Fruit fly (Drosophila melanogaster) whole organism, embryonic: ENCODE results near the gene cup.

Experiments
- Aef1 ChIP-seq: fragments of 200-800 bp; sonication (Bioruptor generic); IDR thresholded peaks from 3 replicates; pipeline ENCODE4 v1.3.6; 2022; ENCODE audit warnings: missing biosample characterization, missing genetic modification characterization
- CG10267 ChIP-seq: fragments of 200-800 bp; sonication (Bioruptor generic); optimal IDR thresholded peaks from 2 replicates; lab custom pipeline; 2018; ENCODE audit warnings: missing biosample characterization, mild to moderate bottlenecking, missing genetic modification characterization, moderate library complexity
- CG12659 ChIP-seq: fragments of 200-800 bp; sonication (Bioruptor generic); optimal IDR thresholded peaks from 3 replicates; lab custom pipeline; 2017; ENCODE audit warnings: mild to moderate bottlenecking, missing biosample characterization, missing genetic modification reagents, missing genetic modification characterization
- CG17385 ChIP-seq: fragments of 200-800 bp; sonication (Bioruptor generic); optimal IDR thresholded peaks from 3 replicates; lab custom pipeline; 2018; ENCODE audit warnings: missing biosample characterization, mild to moderate bottlenecking, missing genetic modification characterization
- CG17568 ChIP-seq: fragments of 200-800 bp; sonication (Bioruptor generic); optimal IDR thresholded peaks from 2 replicates; lab custom pipeline; 2018; ENCODE audit warnings: missing biosample characterization, mild to moderate bottlenecking, missing genetic modification characterization, moderate library complexity
- CG1832 ChIP-seq: fragments of 200-800 bp; sonication (Bioruptor generic); optimal IDR thresholded peaks from 2 replicates; lab custom pipeline; 2017; ENCODE audit warnings: missing biosample characterization, mild to moderate bottlenecking, missing genetic modification characterization, inconsistent platforms
- CG2875 ChIP-seq: fragments of 200-800 bp; sonication (Bioruptor generic); optimal IDR thresholded peaks from 2 replicates; lab custom pipeline; 2017; ENCODE audit warnings: missing biosample characterization, mild to moderate bottlenecking, missing genetic modification characterization, missing genetic modification reagents
- CG32532 ChIP-seq: fragments of 200-800 bp; sonication (Bioruptor generic); IDR thresholded peaks from 2 replicates; pipeline ENCODE4 v1.3.6; 2022; ENCODE audit warnings: missing biosample characterization, missing genetic modification characterization
- CG3995 ChIP-seq: fragments of 200-800 bp; sonication (Bioruptor generic); optimal IDR thresholded peaks from 3 replicates; lab custom pipeline; 2016; ENCODE audit warnings: missing biosample characterization, missing genetic modification characterization
- CG42726 ChIP-seq: fragments of 200-800 bp; sonication (Bioruptor generic); IDR thresholded peaks from 2 replicates; pipeline ENCODE4 v1.3.6; 2022; ENCODE audit warnings: missing biosample characterization, missing genetic modification characterization; ENCODE audit not compliant: partially characterized antibody
- CG4820 ChIP-seq: fragments of 200-800 bp; sonication (Bioruptor generic); optimal IDR thresholded peaks from 3 replicates; lab custom pipeline; 2016; ENCODE audit warnings: missing biosample characterization, missing genetic modification characterization
- CG6854 ChIP-seq: fragments of 200-800 bp; sonication (Bioruptor generic); optimal IDR thresholded peaks from 3 replicates; lab custom pipeline; 2017; ENCODE audit warnings: missing biosample characterization, mild to moderate bottlenecking, missing genetic modification characterization
- CG7271 ChIP-seq: fragments of 200-800 bp; sonication (Bioruptor generic); optimal IDR thresholded peaks from 2 replicates; lab custom pipeline; 2018; ENCODE audit warnings: missing biosample characterization, mild to moderate bottlenecking, missing genetic modification characterization, moderate library complexity
- CG7839 ChIP-seq: fragments of 200-800 bp; sonication (Bioruptor generic); optimal IDR thresholded peaks from 3 replicates; lab custom pipeline; 2018; ENCODE audit warnings: missing biosample characterization, mild to moderate bottlenecking, missing genetic modification characterization, moderate library complexity
- CG7963 ChIP-seq: fragments of 200-800 bp; sonication (Bioruptor generic); IDR thresholded peaks from 3 replicates; pipeline ENCODE4 v1.3.6; 2022; ENCODE audit warnings: missing biosample characterization, missing genetic modification characterization; ENCODE audit not compliant: partially characterized antibody
- CG8359 ChIP-seq: fragments of 200-800 bp; sonication (Bioruptor generic); optimal IDR thresholded peaks from 2 replicates; lab custom pipeline; 2017; ENCODE audit warnings: missing biosample characterization, mild to moderate bottlenecking, missing genetic modification characterization, borderline replicate concordance
- CG8944 ChIP-seq: fragments of 200-800 bp; sonication (Bioruptor generic); optimal IDR thresholded peaks from 3 replicates; lab custom pipeline; 2016; ENCODE audit warnings: missing biosample characterization, missing genetic modification characterization
- CG9932 ChIP-seq: fragments of 200-800 bp; sonication (Bioruptor generic); IDR thresholded peaks from 2 replicates; pipeline ENCODE4 v1.3.6; 2022; ENCODE audit warnings: missing biosample characterization, missing genetic modification characterization
- Chrac-16 ChIP-seq: fragments of 200-800 bp; sonication (Bioruptor generic); optimal IDR thresholded peaks from 3 replicates; lab custom pipeline; 2016; ENCODE audit warnings: missing biosample characterization, missing genetic modification characterization
- D19B ChIP-seq: fragments of 200-800 bp; sonication (Bioruptor generic); optimal IDR thresholded peaks from 2 replicates; lab custom pipeline; 2017; ENCODE audit warnings: missing biosample characterization, mild to moderate bottlenecking, missing genetic modification characterization
- Hsf ChIP-seq: fragments of 200-800 bp; sonication (Bioruptor generic); optimal IDR thresholded peaks from 3 replicates; lab custom pipeline; 2016; ENCODE audit warnings: missing biosample characterization, missing genetic modification characterization
- MESR4 ChIP-seq: fragments of 200-800 bp; sonication (Bioruptor generic); optimal IDR thresholded peaks from 2 replicates; lab custom pipeline; 2018; ENCODE audit warnings: missing biosample characterization, mild to moderate bottlenecking, missing genetic modification characterization, moderate library complexity
- Oli ChIP-seq: fragments of 200-800 bp; sonication (Bioruptor generic); optimal IDR thresholded peaks from 2 replicates; lab custom pipeline; 2018; ENCODE audit warnings: missing biosample characterization, mild to moderate bottlenecking, missing genetic modification characterization, moderate library complexity
- Sox100B ChIP-seq: fragments of 200-800 bp; sonication (Bioruptor generic); optimal IDR thresholded peaks from 3 replicates; lab custom pipeline; 2018; ENCODE audit warnings: missing biosample characterization, mild to moderate bottlenecking, missing genetic modification characterization
- Sry-δ ChIP-seq: fragments of 200-800 bp; sonication (Bioruptor generic); optimal IDR thresholded peaks from 2 replicates; lab custom pipeline; 2016; ENCODE audit warnings: missing biosample characterization, missing genetic modification characterization
- Tbp ChIP-seq: fragments of >200 bp; optimal IDR thresholded peaks from 2 replicates; lab custom pipeline; 2018; ENCODE audit warnings: missing biosample characterization, missing genetic modification characterization
- Usf ChIP-seq: fragments of 200-800 bp; sonication (Bioruptor generic); optimal IDR thresholded peaks from 2 replicates; lab custom pipeline; 2017; ENCODE audit warnings: missing genotype, missing biosample characterization, missing genetic modification characterization
- chm ChIP-seq: fragments of 200-800 bp; sonication (Bioruptor generic); IDR thresholded peaks from 2 replicates; pipeline ENCODE4 v1.3.6; 2022; ENCODE audit warnings: missing biosample characterization, missing genetic modification characterization
- dan ChIP-seq: fragments of 200-800 bp; sonication (Bioruptor generic); IDR thresholded peaks from 2 replicates; pipeline ENCODE4 v1.3.6; 2022; ENCODE audit warnings: missing biosample characterization, missing genetic modification characterization
- fd64A ChIP-seq: fragments of 200-800 bp; sonication (Bioruptor generic); optimal IDR thresholded peaks from 3 replicates; lab custom pipeline; 2018; ENCODE audit warnings: missing biosample characterization, mild to moderate bottlenecking, missing genetic modification characterization
- fd96Cb ChIP-seq: fragments of 200-800 bp; sonication (Bioruptor generic); optimal IDR thresholded peaks from 2 replicates; lab custom pipeline; 2018; ENCODE audit warnings: missing biosample characterization, mild to moderate bottlenecking, missing genetic modification characterization, moderate library complexity
- gsb ChIP-seq: fragments of 200-800 bp; sonication (Bioruptor generic); IDR thresholded peaks from 2 replicates; pipeline ENCODE4 v1.3.6; 2022; ENCODE audit warnings: missing biosample characterization, missing genetic modification characterization
- hkb ChIP-seq, 2 experiments: fragments of 200-800 bp in 1 of 2; fragments of >200 bp in 1 of 2; sonication (Bioruptor generic) in 1 of 2; IDR thresholded peaks in 1 of 2; optimal IDR thresholded peaks in 1 of 2; 2 replicates each; pipeline versions ENCODE4 v1.3.6 to Lab custom; 2017 to 2022; ENCODE audit warnings: missing biosample characterization in 1 of 2, missing genetic modification characterization in 1 of 2
- klu ChIP-seq: fragments of 200-800 bp; sonication (Bioruptor generic); IDR thresholded peaks from 2 replicates; pipeline ENCODE4 v1.3.6; 2022; ENCODE audit warnings: missing biosample characterization, missing genetic modification characterization
- kni ChIP-seq: fragments of 200-800 bp; sonication (Bioruptor generic); optimal IDR thresholded peaks from 3 replicates; lab custom pipeline; 2017; ENCODE audit warnings: mild to moderate bottlenecking, missing biosample characterization, missing genetic modification reagents, missing genetic modification characterization
- knrl ChIP-seq: fragments of 200-800 bp; sonication (Bioruptor generic); IDR thresholded peaks from 3 replicates; pipeline ENCODE4 v1.3.6; 2022; ENCODE audit warnings: missing biosample characterization, missing genetic modification characterization; ENCODE audit not compliant: partially characterized antibody
- lola ChIP-seq, 3 experiments: fragments of >200 bp in 2 of 3; fragments of 200-800 bp in 1 of 3; sonication (Bioruptor generic) in 1 of 3; optimal IDR thresholded peaks; 2 replicates each; lab custom pipeline; 2017 to 2019; ENCODE audit warnings: missing biosample characterization in 3 of 3, missing genetic modification characterization in 3 of 3, mild to moderate bottlenecking in 1 of 3, moderate library complexity in 1 of 3
- mam ChIP-seq: fragments of 200-800 bp; sonication (Bioruptor generic); optimal IDR thresholded peaks from 3 replicates; lab custom pipeline; 2016; ENCODE audit warnings: missing biosample characterization, missing genetic modification characterization
- nom ChIP-seq: fragments of 200-800 bp; sonication (Bioruptor generic); optimal IDR thresholded peaks from 2 replicates; lab custom pipeline; 2017; ENCODE audit warnings: missing biosample characterization, missing genetic modification characterization, mild to moderate bottlenecking, moderate library complexity, missing genetic modification reagents
- odd ChIP-seq: fragments of 200-800 bp; sonication (Bioruptor generic); optimal IDR thresholded peaks from 2 replicates; lab custom pipeline; 2017; ENCODE audit warnings: missing biosample characterization, mild to moderate bottlenecking, missing genetic modification characterization
- pita ChIP-seq: fragments of 200-800 bp; sonication (Bioruptor generic); optimal IDR thresholded peaks from 2 replicates; lab custom pipeline; 2017; ENCODE audit warnings: missing biosample characterization, mild to moderate bottlenecking, missing genetic modification characterization
- pzg ChIP-seq: fragments of 200-800 bp; sonication (Bioruptor generic); optimal IDR thresholded peaks from 3 replicates; lab custom pipeline; 2018; ENCODE audit warnings: missing biosample characterization, mild to moderate bottlenecking, missing genetic modification characterization, moderate library complexity
- sisA ChIP-seq: fragments of 200-800 bp; sonication (Bioruptor generic); IDR thresholded peaks from 2 replicates; pipeline ENCODE4 v1.3.6; 2022; ENCODE audit warnings: missing biosample characterization, missing genetic modification characterization
- slbo ChIP-seq: fragments of 200-800 bp; sonication (Bioruptor generic); IDR thresholded peaks from 2 replicates; pipeline ENCODE4 v1.3.6; 2022; ENCODE audit warnings: missing biosample characterization, missing genetic modification characterization
- sob ChIP-seq: fragments of 200-800 bp; sonication (Bioruptor generic); IDR thresholded peaks from 2 replicates; pipeline ENCODE4 v1.3.6; 2022; ENCODE audit warnings: missing biosample characterization, missing genetic modification characterization
- tna ChIP-seq: fragments of 200-800 bp; sonication (Bioruptor generic); IDR thresholded peaks from 2 replicates; pipeline ENCODE4 v1.3.6; 2022; ENCODE audit warnings: missing biosample characterization, missing genetic modification characterization; ENCODE audit not compliant: partially characterized antibody
- yki ChIP-seq: fragments of >200 bp; optimal IDR thresholded peaks from 3 replicates; lab custom pipeline; 2018
- zen2 ChIP-seq: fragments of 200-800 bp; sonication (Bioruptor generic); IDR thresholded peaks from 3 replicates; pipeline ENCODE4 v1.3.6; 2022; ENCODE audit warnings: missing biosample characterization, missing genetic modification characterization; ENCODE audit not compliant: partially characterized antibody

Gene cup

dm6 chr2L:6647103-6647711 is 16.3 kb upstream of the cup start (continued):
- peak; percentile 92 for TF ChIP-seq CG9932 (GFP tag; lab: Robert Waterston, UW)
- peak; percentile 94 for TF ChIP-seq gsb (GFP tag; lab: Robert Waterston, UW)
- TF ChIP-seq yki (lab: Kevin White, UChicago), result no peak
- peak; percentile 99 for TF ChIP-seq CG7839 (tag; lab: Kevin White, UChicago)
- TF ChIP-seq CG7963, result peak; percentile 24; the same call in 1 of the 3 replicates
- TF ChIP-seq Hsf (GFP tag; lab: Kevin White, UChicago), result peak; percentile 99
- peak; percentile 90 for TF ChIP-seq MESR4 (GFP tag; lab: Kevin White, UChicago)
- TF ChIP-seq pita (GFP tag; lab: Kevin White, UChicago), result no peak
- TF ChIP-seq nom (GFP tag; lab: Kevin White, UChicago), result peak; percentile 84
- TF ChIP-seq chm (GFP tag; lab: Robert Waterston, UW), result peak; percentile 97
- peak; percentile 90 for TF ChIP-seq D19B
- TF ChIP-seq CG8944, result peak; percentile 98
- peak; percentile 99 for TF ChIP-seq CG17568 (GFP tag; lab: Kevin White, UChicago)
- TF ChIP-seq CG4820 (GFP tag; lab: Kevin White, UChicago), result peak; percentile 97
- peak; percentile 93 for TF ChIP-seq CG7271 (tag; lab: Kevin White, UChicago)
- TF ChIP-seq CG42726 (GFP tag; lab: Robert Waterston, UW), result no peak
- TF ChIP-seq Usf (GFP tag; lab: Kevin White, UChicago), result peak; percentile 88
- peak; percentile 98 for TF ChIP-seq Chrac-16 (GFP tag; lab: Kevin White, UChicago)
- no peak for TF ChIP-seq CG1832
- TF ChIP-seq dan (GFP tag; lab: Robert Waterston, UW), result peak; percentile 88
- TF ChIP-seq klu (GFP tag; lab: Robert Waterston, UW), result peak; percentile 91
- TF ChIP-seq CG2875 (GFP tag; lab: Kevin White, UChicago), result peak; percentile 99
- peak in 1 of 3 experiments; percentile 97 for TF ChIP-seq lola (GFP tag; optimal IDR thresholded peaks at IDR 0.05; lab: Kevin White, UChicago)
- TF ChIP-seq tna (GFP tag; lab: Robert Waterston, UW), result 0 out of 2 replicates have a peak, but pooled peaks have one; percentile 24
- TF ChIP-seq knrl (GFP tag; lab: Robert Waterston, UW), result peak; percentile 50; the same call in 2 of the 3 replicates
- peak; percentile 95 for TF ChIP-seq CG8359 (GFP tag; lab: Kevin White, UChicago)
- TF ChIP-seq CG32532 (GFP tag; lab: Robert Waterston, UW), result peak; percentile 97
- peak; percentile 68 for TF ChIP-seq CG3995 (GFP tag; lab: Kevin White, UChicago)
- peak; percentile 96 for TF ChIP-seq CG17385 (GFP tag; lab: Kevin White, UChicago)
- peak; percentile 96 for TF ChIP-seq CG6854 (GFP tag; lab: Kevin White, UChicago)
- peak; percentile 98 for TF ChIP-seq CG12659 (GFP tag; lab: Kevin White, UChicago)
- TF ChIP-seq Aef1 (GFP tag; lab: Robert Waterston, UW), result peak; percentile 96
- peak; percentile 97 for TF ChIP-seq fd64A (GFP tag; lab: Kevin White, UChicago)
- peak; percentile 98 for TF ChIP-seq Sox100B (GFP tag; lab: Kevin White, UChicago)
- peak; percentile 98 for TF ChIP-seq mam (GFP tag; lab: Kevin White, UChicago)
- peak; percentile 96 for TF ChIP-seq CG10267 (tag; lab: Kevin White, UChicago)
- TF ChIP-seq sisA, result peak; percentile 97
- TF ChIP-seq hkb (optimal IDR thresholded peaks at IDR 0.05; lab: Kevin White, UChicago), result no peak
- TF ChIP-seq hkb (GFP tag; IDR thresholded peaks at IDR 0.05; lab: Robert Waterston, UW), result peak; percentile 99
- peak; percentile 15 for TF ChIP-seq pzg (GFP tag; lab: Kevin White, UChicago)
- peak; percentile 98 for TF ChIP-seq fd96Cb
- peak; percentile 99 for TF ChIP-seq Oli (tag; lab: Kevin White, UChicago)
- TF ChIP-seq odd (GFP tag; lab: Kevin White, UChicago), result peak; percentile 99
- peak; percentile 70 for TF ChIP-seq Sry-δ (GFP tag; lab: Kevin White, UChicago)
- TF ChIP-seq sob, result peak; percentile 96
- TF ChIP-seq Tbp, result no peak
- no peak for TF ChIP-seq zen2
- TF ChIP-seq slbo, result peak; percentile 97
- TF ChIP-seq kni, result peak; percentile 97
